Worm (Caenorhabditis elegans): Measurements from ENCODE around the gene F40G9.5.
A peak's percentile ranks its signal among the peaks of the same experiment; 100 is the strongest.

F40G9.5 gene

ce11 chrIII:185909-186308 lies 4.8 kb downstream of the F40G9.5 start:
- TF ChIP-seq aha-1 (tag) = peak; percentile 26

DNA sequence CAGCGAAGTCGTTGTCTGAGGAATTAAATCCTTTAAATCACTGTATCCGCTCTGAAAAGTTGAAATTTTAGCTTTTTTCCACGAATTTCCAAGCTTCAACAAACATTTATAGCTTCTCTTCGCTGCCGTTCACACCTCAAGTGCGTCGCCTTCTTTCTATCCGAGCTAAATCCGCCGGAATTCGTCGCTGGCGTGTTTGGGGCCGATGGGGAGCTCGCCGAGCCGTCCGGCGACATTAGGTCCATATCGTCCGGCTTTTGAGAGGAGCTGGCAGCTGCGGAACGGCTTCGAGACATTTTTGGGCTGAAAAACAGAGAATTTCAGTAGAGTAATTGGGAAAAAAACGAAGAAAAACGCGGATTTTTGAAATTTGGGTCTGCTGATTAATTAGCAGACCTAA lies 6.8 kb downstream of the F40G9.5 start, which contains the start of gene mxl-2:
mxl-2 (minus strand) TSS at position 303 of the 400 bp plus-strand sequence.
- TF ChIP-seq hlh-30 (tag; optimal IDR thresholded peaks at IDR 0.05; ENCODE audit: insufficient read depth) (no peak), set-16 (GFP tag; IDR thresholded peaks at IDR 0.05) (peak; percentile 75)

- TF ChIP-seq mep-1 (tag; optimal IDR thresholded peaks at IDR 0.05) (no peak), dmd-9 (GFP tag; IDR thresholded peaks at IDR 0.05) (no peak), snpc-4 (tag; optimal IDR thresholded peaks at IDR 0.05) (no peak), tag-97 (GFP tag; IDR thresholded peaks at IDR 0.05) (no peak), cey-2 (tag; optimal IDR thresholded peaks at IDR 0.05; ENCODE audit: borderline replicate concordance, insufficient read depth) (no peak), ces-1 (GFP tag; optimal IDR thresholded peaks at IDR 0.05) (no peak), dpl-1 (GFP tag; optimal IDR thresholded peaks at IDR 0.05) (peak; percentile 15), Y48G9A.11 (GFP tag; IDR thresholded peaks at IDR 0.05) (peak; percentile 95), lsy-2 (tag; optimal IDR thresholded peaks at IDR 0.05) (peak in 1 of 2 experiments; percentile 26), nhr-237 (tag; optimal IDR thresholded peaks at IDR 0.05) (no peak), lin-29 (GFP tag; IDR thresholded peaks at IDR 0.05) (no peak), aly-2 (tag; optimal IDR thresholded peaks at IDR 0.05) (no peak), madf-9 (GFP tag; conservative IDR thresholded peaks at IDR 0.05) (no peak), mxl-3 (GFP tag; optimal IDR thresholded peaks at IDR 0.05) (no peak), zag-1 (tag; optimal IDR thresholded peaks at IDR 0.05) (no peak), zfp-3 (GFP tag; conservative IDR thresholded peaks at IDR 0.05) (no peak), daf-16 (GFP tag; optimal IDR thresholded peaks at IDR 0.05) (no peak), daf-16 (tag; optimal IDR thresholded peaks at IDR 0.05) (peak; percentile 11), ztf-11 (tag; optimal IDR thresholded peaks at IDR 0.05) (no peak), T20F7.1 (GFP tag; optimal IDR thresholded peaks at IDR 0.05) (peak; percentile 98), nhr-77 (tag; optimal IDR thresholded peaks at IDR 0.05) (peak; percentile 25), nhr-25 (tag; optimal IDR thresholded peaks at IDR 0.05; ENCODE audit: borderline replicate concordance, insufficient read depth) (no peak), ama-1 (optimal IDR thresholded peaks at IDR 0.05) (no peak), mdt-29 (GFP tag; IDR thresholded peaks at IDR 0.05) (no peak), saeg-2 (GFP tag; IDR thresholded peaks at IDR 0.05) (no peak), zfp-2 (tag; optimal IDR thresholded peaks at IDR 0.05) (no peak), ceh-28 (tag; optimal IDR thresholded peaks at IDR 0.05) (no peak), hlh-30 (tag; optimal IDR thresholded peaks at IDR 0.05; ENCODE audit: insufficient read depth) (peak; percentile 62), hif-1 (tag; optimal IDR thresholded peaks at IDR 0.05) (no peak), egl-27 (tag; optimal IDR thresholded peaks at IDR 0.05) (no peak)
These were observed 7.4 kb downstream of the F40G9.5 start, which contains the start of gene ubc-20 for ce11 chrIII:188426-188888. Gene ubc-20 (plus strand): TSS chrIII:188838.

ce11 chrIII:189280-189679 lies 8.2 kb downstream of the F40G9.5 start:
- TF ChIP-seq ceh-62 (tag; optimal IDR thresholded peaks at IDR 0.05) = no peak
- TF ChIP-seq aha-1 (tag) = peak; percentile 79

- TF ChIP-seq nhr-48 (tag; optimal IDR thresholded peaks at IDR 0.05) (no peak), nhr-42 (GFP tag; IDR thresholded peaks at IDR 0.05) (peak; percentile 12; the same call in 1 of the 2 replicates), duxl-1 (tag; optimal IDR thresholded peaks at IDR 0.05; ENCODE audit: poor library complexity) (no peak), T26A8.4 (GFP tag; IDR thresholded peaks at IDR 0.05) (no peak)
These were observed 9.6 kb downstream of the F40G9.5 start, which contains the start of gene cox-17 for ce11 chrIII:190686-191085. Gene cox-17 (plus strand): TSS chrIII:190986.
